Worm (Caenorhabditis elegans) whole organism, L1 larva: ENCODE data around the gene D1086.1.
"Not testable (repeated sequence)": the region's sequence is repeated elsewhere in the genome, so short reads cannot be mapped to it uniquely, and the experiment has no call there.

ENCODE experiments used
- F16B12.6 ChIP-seq: fragments of 150-350 bp; optimal IDR thresholded peaks from 2 replicates; lab custom pipeline; 2014; ENCODE audit warnings: missing biosample characterization, missing genetic modification characterization
- aha-1 ChIP-seq: fragments of 150-350 bp; optimal IDR thresholded peaks from 2 replicates; lab custom pipeline; 2014; ENCODE audit warnings: missing biosample characterization, missing genetic modification characterization
- alr-1 ChIP-seq: fragments of 200-800 bp; sonication (Bioruptor generic); optimal IDR thresholded peaks from 2 replicates; lab custom pipeline; 2018; ENCODE audit warnings: borderline replicate concordance, mild to moderate bottlenecking, missing genetic modification characterization, missing compliant biosample characterization
- blmp-1 ChIP-seq: fragments of 150-350 bp; optimal IDR thresholded peaks from 2 replicates; lab custom pipeline; 2014; ENCODE audit warnings: missing biosample characterization, missing genetic modification characterization
- ceh-8 ChIP-seq: fragments of 200-800 bp; sonication (Bioruptor generic); optimal IDR thresholded peaks from 2 replicates; lab custom pipeline; 2018; ENCODE audit warnings: mild to moderate bottlenecking, missing genetic modification characterization, moderate library complexity, missing compliant biosample characterization
- ceh-82 ChIP-seq, 3 experiments: fragments of 150-350 bp in 1 of 3; sonication (generic microtip) in 2 of 3; optimal IDR thresholded peaks; 2 replicates each; lab custom pipeline; 2014 to 2017; ENCODE audit warnings: missing biosample characterization in 3 of 3, missing genetic modification characterization in 3 of 3
- ces-1 ChIP-seq: fragments of 150-350 bp; optimal IDR thresholded peaks from 2 replicates; lab custom pipeline; 2014; ENCODE audit warnings: missing biosample characterization, missing genetic modification reagents, missing genetic modification characterization
- dpl-1 ChIP-seq, 3 experiments: fragments of 150-350 bp in 2 of 3; sonication (generic microtip) in 1 of 3; optimal IDR thresholded peaks; 2 replicates each; lab custom pipeline; 2014 to 2017; ENCODE audit warnings: missing biosample characterization in 3 of 3, missing genetic modification characterization in 3 of 3, missing genetic modification reagents in 3 of 3
- efl-1 ChIP-seq, 4 experiments: fragments of 150-350 bp; optimal IDR thresholded peaks in 3 of 4; peaks in 1 of 4; 1 replicate in 1 of 4; 2 replicates in 3 of 4; lab custom pipeline; 2014; ENCODE audit warnings: missing biosample characterization in 2 of 4, missing genetic modification characterization in 2 of 4, missing genetic modification reagents in 2 of 4
- elt-3 ChIP-seq, 6 experiments: fragments of 150-350 bp in 1 of 6; sonication (generic microtip); optimal IDR thresholded peaks; 2 replicates each; lab custom pipeline; 2017 to 2018; ENCODE audit warnings: missing biosample characterization in 6 of 6, missing genetic modification characterization in 6 of 6, inconsistent platforms in 1 of 6
- fkh-10 ChIP-seq: sonication (generic microtip); optimal IDR thresholded peaks from 2 replicates; lab custom pipeline; 2017; ENCODE audit warnings: missing biosample characterization, missing genetic modification reagents, missing genetic modification characterization
- fkh-4 ChIP-seq: sonication (generic microtip); optimal IDR thresholded peaks from 2 replicates; lab custom pipeline; 2016; ENCODE audit warnings: missing compliant biosample characterization, missing genetic modification characterization, borderline replicate concordance
- fkh-8 ChIP-seq: sonication (generic microtip); optimal IDR thresholded peaks from 2 replicates; lab custom pipeline; 2016; ENCODE audit warnings: mild to moderate bottlenecking, missing genetic modification characterization, missing compliant biosample characterization
- fos-1 ChIP-seq: fragments of 150-350 bp; optimal IDR thresholded peaks from 2 replicates; lab custom pipeline; 2014; ENCODE audit warnings: missing biosample characterization, missing genetic modification characterization
- grh-1 ChIP-seq: fragments of 200-800 bp; sonication (Bioruptor generic); IDR thresholded peaks from 2 replicates; pipeline ENCODE4 v1.3.6; 2022; ENCODE audit warnings: missing genetic modification reagents, missing genetic modification characterization, missing compliant biosample characterization
- irx-1 ChIP-seq: sonication (generic microtip); optimal IDR thresholded peaks from 2 replicates; lab custom pipeline; 2016; ENCODE audit warnings: missing genetic modification characterization, missing compliant biosample characterization
- lin-14 ChIP-seq: fragments of 200-800 bp; sonication (Bioruptor generic); optimal IDR thresholded peaks from 2 replicates; lab custom pipeline; 2018; ENCODE audit warnings: mild to moderate bottlenecking, missing genetic modification characterization, moderate library complexity, missing compliant biosample characterization
- lin-35 ChIP-seq, 2 experiments: fragments of 150-350 bp; optimal IDR thresholded peaks; 2 replicates each; lab custom pipeline; 2014; ENCODE audit warnings: missing biosample characterization in 2 of 2, missing genetic modification characterization in 2 of 2, missing genetic modification reagents in 2 of 2
- lsy-2 ChIP-seq, 2 experiments: fragments of 150-350 bp; optimal IDR thresholded peaks; 2 replicates each; lab custom pipeline; 2014; ENCODE audit warnings: missing biosample characterization in 2 of 2, missing genetic modification characterization in 2 of 2
- mab-9 ChIP-seq: fragments of 200-800 bp; sonication (Bioruptor generic); IDR thresholded peaks from 2 replicates; pipeline ENCODE4 v1.3.6; 2022; ENCODE audit warnings: missing genetic modification reagents, missing genetic modification characterization, missing compliant biosample characterization
- mep-1 ChIP-seq: fragments of 150-350 bp; optimal IDR thresholded peaks from 2 replicates; lab custom pipeline; 2014; ENCODE audit warnings: missing biosample characterization, missing genetic modification characterization
- nhr-47 ChIP-seq: sonication (generic microtip); optimal IDR thresholded peaks from 2 replicates; lab custom pipeline; 2016; ENCODE audit warnings: mild to moderate bottlenecking, missing genetic modification characterization, moderate library complexity, missing compliant biosample characterization
- nhr-71 ChIP-seq: sonication (generic microtip); optimal IDR thresholded peaks from 2 replicates; lab custom pipeline; 2016; ENCODE audit warnings: mild to moderate bottlenecking, missing genetic modification characterization, moderate library complexity, missing compliant biosample characterization
- nhr-85 ChIP-seq: sonication (generic microtip); peaks from one replicate; lab custom pipeline; 2016; ENCODE audit warnings: missing genetic modification characterization, inconsistent platforms, missing compliant biosample characterization
- pax-3 ChIP-seq: fragments of 200-800 bp; sonication (Bioruptor generic); optimal IDR thresholded peaks from 2 replicates; lab custom pipeline; 2018; ENCODE audit warnings: mild to moderate bottlenecking, missing genetic modification characterization, moderate library complexity, missing compliant biosample characterization
- rnt-1 ChIP-seq: sonication (generic microtip); optimal IDR thresholded peaks from 2 replicates; lab custom pipeline; 2016; ENCODE audit warnings: mild to moderate bottlenecking, missing genetic modification characterization, moderate library complexity, missing compliant biosample characterization
- snu-23 ChIP-seq: sonication (generic microtip); optimal IDR thresholded peaks from 2 replicates; lab custom pipeline; 2016; ENCODE audit warnings: missing genetic modification characterization, missing compliant biosample characterization
- swsn-7 ChIP-seq: sonication (generic microtip); optimal IDR thresholded peaks from 2 replicates; lab custom pipeline; 2016; ENCODE audit warnings: missing genetic modification characterization, missing compliant biosample characterization
- tbx-2 ChIP-seq: sonication (generic microtip); optimal IDR thresholded peaks from 2 replicates; lab custom pipeline; 2016; ENCODE audit warnings: missing genetic modification characterization, missing compliant biosample characterization
- unc-130 ChIP-seq: fragments of 150-350 bp; optimal IDR thresholded peaks from 2 replicates; lab custom pipeline; 2017; ENCODE audit warnings: missing biosample characterization, missing genetic modification characterization, inconsistent platforms
- xbp-1 ChIP-seq: sonication (generic microtip); optimal IDR thresholded peaks from 2 replicates; lab custom pipeline; 2016; ENCODE audit warnings: missing genetic modification characterization, missing compliant biosample characterization
- ztf-11 ChIP-seq, 2 experiments: sonication (generic microtip); optimal IDR thresholded peaks; 2 replicates each; lab custom pipeline; 2016 to 2017; ENCODE audit warnings: missing genetic modification characterization in 2 of 2, missing biosample characterization in 1 of 2, missing compliant biosample characterization in 1 of 2
- ztf-4 ChIP-seq: fragments of 150-350 bp; optimal IDR thresholded peaks from 2 replicates; lab custom pipeline; 2014; ENCODE audit warnings: missing biosample characterization, missing genetic modification characterization

Gene D1086.1

DNA sequence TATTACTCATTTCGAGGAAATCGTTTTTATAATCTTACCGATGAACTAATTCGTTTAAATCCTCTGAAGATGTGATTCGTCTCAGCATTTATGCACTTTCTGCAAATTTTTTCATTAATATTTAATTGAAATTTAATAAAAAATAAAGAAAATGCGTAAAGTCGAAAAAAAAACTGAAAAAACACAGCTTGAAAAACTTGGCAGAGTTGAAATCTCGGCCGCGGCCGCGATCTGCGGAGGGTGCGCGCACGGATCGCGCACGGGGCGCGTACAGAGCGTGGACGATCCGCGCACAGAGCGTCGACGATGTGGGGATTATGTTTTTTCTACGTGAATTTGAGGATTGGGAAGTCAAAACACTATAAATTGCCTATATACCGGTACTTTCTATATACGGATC is 39.1 kb downstream of the D1086.1 start, which contains the start of gene AH10.4:
AH10.4 (minus strand) TSS at position 101 of the 400 bp plus-strand sequence.
- not testable (repeated sequence) for TF ChIP-seq swsn-7 (tag; lab: Kevin White, UChicago); lsy-2 (tag; optimal IDR thresholded peaks at IDR 0.05; lab: Kevin White, UChicago); F16B12.6

DNA sequence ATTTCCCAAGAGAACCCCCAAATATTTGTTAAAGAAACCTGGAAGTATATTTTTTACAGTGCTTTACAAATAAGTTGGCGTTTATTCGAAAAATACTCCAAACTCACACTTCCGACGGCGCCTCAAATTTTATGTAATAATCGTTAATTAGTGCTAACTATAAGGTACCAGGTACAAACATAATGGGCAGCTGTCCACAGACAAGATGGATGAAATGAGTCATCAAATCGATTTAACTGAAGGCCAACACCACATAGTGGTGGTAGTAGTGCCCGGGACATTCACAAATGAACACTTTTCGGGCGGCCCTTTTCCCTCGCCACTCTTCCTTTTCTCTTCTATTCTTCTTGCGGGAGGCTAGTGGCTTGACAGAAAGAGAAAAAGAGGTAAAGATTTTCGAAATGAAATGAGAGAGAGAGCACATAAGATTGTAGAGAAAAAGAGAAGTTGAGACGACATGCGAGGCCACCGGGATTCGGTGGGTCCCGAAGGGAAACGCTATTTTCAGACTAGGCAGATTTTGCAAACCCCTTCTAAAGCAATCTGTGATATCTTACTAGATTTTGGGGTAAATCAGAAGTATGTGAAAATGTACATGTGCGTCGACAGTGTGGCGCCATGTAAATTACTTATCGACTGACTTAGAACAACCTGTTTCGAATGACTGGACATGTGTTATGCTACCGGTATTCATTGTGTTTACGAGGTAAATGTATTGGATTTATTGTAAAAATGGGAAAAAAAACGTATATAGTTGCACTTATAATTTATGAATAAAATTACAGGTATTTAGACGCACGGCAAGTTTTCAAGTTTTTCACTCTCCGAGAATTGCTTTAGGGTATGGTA is 40.8 kb downstream of the D1086.1 start:
- TF ChIP-seq ztf-11 (tag; optimal IDR thresholded peaks at IDR 0.05; lab: Kevin White, UChicago) (no peak), mep-1 (tag; lab: Kevin White, UChicago) (peak; percentile 59), lin-35 (GFP tag; optimal IDR thresholded peaks at IDR 0.05; lab: Kevin White, UChicago) (peak in 1 of 2 experiments; percentile 10), elt-3 (tag; optimal IDR thresholded peaks at IDR 0.05; lab: Kevin White, UChicago) (peak in 1 of 6 experiments; percentile 13), unc-130 (peak; percentile 28), lin-14 (GFP tag; lab: Kevin White, UChicago) (peak; percentile 83), efl-1 (optimal IDR thresholded peaks at IDR 0.05; lab: Kevin White, UChicago) (no peak), efl-1 (GFP tag; optimal IDR thresholded peaks at IDR 0.05 in 1 of 2; lab: Kevin White, UChicago) (peak in 1 of 2 experiments; percentile 74), ztf-4 (tag; lab: Kevin White, UChicago) (no peak), nhr-71 (tag; lab: Kevin White, UChicago) (peak; percentile 10), blmp-1 (tag; lab: Kevin White, UChicago) (peak; percentile 68), fos-1 (tag; lab: Kevin White, UChicago) (peak; percentile 60), nhr-85 (tag; lab: Kevin White, UChicago) (peak; percentile 62), rnt-1 (peak; percentile 21), alr-1 (tag; lab: Kevin White, UChicago) (no peak), grh-1 (GFP tag; lab: Robert Waterston, UW) (peak; percentile 49; the same call in 1 of the 2 replicates), snu-23 (GFP tag; lab: Kevin White, UChicago) (peak; percentile 27), aha-1 (tag; lab: Kevin White, UChicago) (no peak)
- TF ChIP-seq, all 84 proteins: peak for 13

DNA sequence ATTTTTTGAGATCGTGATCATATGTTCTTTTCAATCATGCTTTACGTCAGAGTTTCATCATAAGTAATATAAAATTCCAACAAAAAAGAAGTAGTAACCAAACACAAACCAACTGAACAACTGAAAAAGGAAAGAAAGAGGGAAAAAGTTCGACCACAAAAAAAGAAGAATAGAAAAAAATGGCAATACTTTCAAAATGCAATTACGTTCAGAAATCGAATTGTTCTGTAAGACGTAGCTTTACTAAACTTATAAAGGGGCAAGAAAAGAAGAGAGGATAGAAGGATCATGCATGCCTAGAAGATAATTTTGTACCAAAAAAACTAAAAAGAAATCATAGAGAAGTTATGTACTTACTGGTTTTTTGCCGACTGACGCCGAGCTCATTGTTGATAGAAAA is 42.1 kb downstream of the D1086.1 start:
- TF ChIP-seq irx-1 (no peak), nhr-47 (peak; percentile 10), efl-1 (optimal IDR thresholded peaks at IDR 0.05; lab: Kevin White, UChicago) (no peak), efl-1 (GFP tag; optimal IDR thresholded peaks at IDR 0.05 in 1 of 2; lab: Kevin White, UChicago) (peak in 1 of 2 experiments; percentile 70), lin-14 (GFP tag; lab: Kevin White, UChicago) (peak; percentile 68), fkh-10 (peak; percentile 89), ces-1 (GFP tag; lab: Kevin White, UChicago) (peak; percentile 95), fkh-4 (no peak)

DNA sequence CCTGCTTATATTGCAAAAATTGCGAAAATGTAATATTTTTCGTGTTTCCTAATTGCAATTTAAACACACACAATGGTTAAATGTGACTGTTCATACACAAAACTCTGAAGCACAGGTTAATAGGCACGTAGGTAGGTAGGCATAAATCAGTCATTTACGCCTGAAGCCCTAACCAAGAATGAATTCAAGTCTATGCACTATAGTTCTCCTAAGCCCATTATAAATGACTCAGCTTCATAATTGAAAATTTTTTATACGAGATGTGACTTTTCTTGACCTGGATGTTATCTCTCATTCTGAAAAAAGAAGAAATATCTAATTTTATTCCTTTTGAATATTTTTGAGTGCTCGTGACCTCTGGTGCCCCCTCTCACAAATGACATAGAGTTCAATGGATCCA is 43.2 kb downstream of the D1086.1 start:
- TF ChIP-seq aha-1 (tag; lab: Kevin White, UChicago) (no peak), rnt-1 (no peak), mep-1 (tag; lab: Kevin White, UChicago) (no peak), mab-9 (GFP tag; lab: Robert Waterston, UW) (no peak), grh-1 (GFP tag; lab: Robert Waterston, UW) (no peak), F16B12.6 (no peak), xbp-1 (tag; lab: Kevin White, UChicago) (no peak), ceh-8 (GFP tag; lab: Kevin White, UChicago) (no peak), unc-130 (no peak), elt-3 (tag; optimal IDR thresholded peaks at IDR 0.05; lab: Kevin White, UChicago) (no peak), pax-3 (tag; lab: Kevin White, UChicago) (no peak), dpl-1 (GFP tag; optimal IDR thresholded peaks at IDR 0.05; lab: Kevin White, UChicago) (no peak), fkh-8 (tag; lab: Kevin White, UChicago) (no peak), ceh-82 (tag; optimal IDR thresholded peaks at IDR 0.05; lab: Kevin White, UChicago) (no peak), nhr-85 (tag; lab: Kevin White, UChicago) (no peak), tbx-2 (tag; lab: Kevin White, UChicago) (no peak)
- TF ChIP-seq, all 84 proteins: peak for 0
